Worm (Caenorhabditis elegans) whole organism, late embryonic: ENCODE results near the gene K03H1.9.
A peak's percentile ranks its signal among the peaks of the same experiment; 100 is the strongest.

Experiments
- F13H6.1 ChIP-seq: sonication (generic microtip); optimal IDR thresholded peaks from 2 replicates; lab custom pipeline; 2016; ENCODE audit warnings: missing genetic modification characterization, missing compliant biosample characterization
- K02D7.2 ChIP-seq: sonication (generic microtip); optimal IDR thresholded peaks from 2 replicates; lab custom pipeline; 2017; ENCODE audit warnings: mild to moderate bottlenecking, missing genetic modification characterization, missing compliant biosample characterization
- K09A11.1 ChIP-seq: sonication (generic microtip); optimal IDR thresholded peaks from 2 replicates; lab custom pipeline; 2017; ENCODE audit warnings: antibody characterized with exemption, mild to moderate bottlenecking, missing genetic modification characterization, missing compliant biosample characterization; ENCODE audit not compliant: insufficient read depth
- T23F11.4 ChIP-seq: fragments of 200-800 bp; sonication (Bioruptor generic); optimal IDR thresholded peaks from 2 replicates; lab custom pipeline; 2018; ENCODE audit warnings: mild to moderate bottlenecking, missing genetic modification characterization, missing compliant biosample characterization
- ama-1 ChIP-seq: fragments of 150-350 bp; optimal IDR thresholded peaks from 2 replicates; lab custom pipeline; 2014
- ceh-14 ChIP-seq: sonication (generic microtip); optimal IDR thresholded peaks from 2 replicates; lab custom pipeline; 2016; ENCODE audit warnings: missing genotype, missing genetic modification characterization, missing compliant biosample characterization
- ceh-19 ChIP-seq: fragments of 200-800 bp; sonication (Bioruptor generic); optimal IDR thresholded peaks from 2 replicates; lab custom pipeline; 2018; ENCODE audit warnings: mild to moderate bottlenecking, missing genetic modification characterization, missing compliant biosample characterization
- ceh-22 ChIP-seq: sonication (generic microtip); optimal IDR thresholded peaks from 2 replicates; lab custom pipeline; 2017; ENCODE audit warnings: missing biosample characterization, missing genetic modification characterization
- ceh-24 ChIP-seq: sonication (generic microtip); optimal IDR thresholded peaks from 2 replicates; lab custom pipeline; 2016; ENCODE audit warnings: mild to moderate bottlenecking, missing genetic modification characterization, missing compliant biosample characterization
- ceh-30 ChIP-seq: fragments of 150-350 bp; optimal IDR thresholded peaks from 2 replicates; lab custom pipeline; 2014; ENCODE audit warnings: missing biosample characterization, missing genetic modification characterization
- ceh-31 ChIP-seq: sonication (generic microtip); optimal IDR thresholded peaks from 2 replicates; lab custom pipeline; 2016; ENCODE audit warnings: missing genetic modification characterization, missing compliant biosample characterization
- ceh-34 ChIP-seq: sonication (generic microtip); optimal IDR thresholded peaks from 2 replicates; lab custom pipeline; 2016; ENCODE audit warnings: mild to moderate bottlenecking, missing genetic modification characterization, missing compliant biosample characterization
- ceh-48 ChIP-seq: sonication (generic microtip); optimal IDR thresholded peaks from 2 replicates; lab custom pipeline; 2016; ENCODE audit warnings: missing genetic modification characterization, inconsistent platforms, missing compliant biosample characterization
- che-1 ChIP-seq: sonication (generic microtip); optimal IDR thresholded peaks from 2 replicates; lab custom pipeline; 2016; ENCODE audit warnings: mild to moderate bottlenecking, missing genetic modification characterization, missing compliant biosample characterization
- dmd-4 ChIP-seq: sonication (generic microtip); optimal IDR thresholded peaks from 2 replicates; lab custom pipeline; 2016; ENCODE audit warnings: borderline replicate concordance, missing genetic modification characterization, missing compliant biosample characterization
- elt-2 ChIP-seq: sonication (generic microtip); optimal IDR thresholded peaks from 2 replicates; lab custom pipeline; 2016; ENCODE audit warnings: missing genetic modification reagents, missing genetic modification characterization, missing compliant biosample characterization
- elt-4 ChIP-seq: sonication (generic microtip); optimal IDR thresholded peaks from 2 replicates; lab custom pipeline; 2016; ENCODE audit warnings: missing genetic modification characterization, missing compliant biosample characterization
- ets-4 ChIP-seq: sonication (generic microtip); optimal IDR thresholded peaks from 2 replicates; lab custom pipeline; 2016; ENCODE audit warnings: missing genetic modification characterization, missing compliant biosample characterization
- eyg-1 ChIP-seq: sonication (generic microtip); optimal IDR thresholded peaks from 2 replicates; lab custom pipeline; 2016; ENCODE audit warnings: missing genotype, missing genetic modification characterization, missing compliant biosample characterization
- fax-1 ChIP-seq: sonication (generic microtip); optimal IDR thresholded peaks from 2 replicates; lab custom pipeline; 2016; ENCODE audit warnings: missing genotype, missing genetic modification characterization, missing compliant biosample characterization
- fkh-6 ChIP-seq: sonication (generic microtip); optimal IDR thresholded peaks from 2 replicates; lab custom pipeline; 2016; ENCODE audit warnings: missing genetic modification characterization, missing compliant biosample characterization
- gmeb-2 ChIP-seq: sonication (generic microtip); optimal IDR thresholded peaks from 2 replicates; lab custom pipeline; 2016; ENCODE audit warnings: missing genetic modification characterization, inconsistent platforms, missing compliant biosample characterization
- hlh-13 ChIP-seq: fragments of 200-800 bp; sonication (Bioruptor generic); optimal IDR thresholded peaks from 2 replicates; lab custom pipeline; 2018; ENCODE audit warnings: mild to moderate bottlenecking, missing genetic modification characterization, missing compliant biosample characterization
- hlh-6 ChIP-seq: sonication (generic microtip); optimal IDR thresholded peaks from 2 replicates; lab custom pipeline; 2016; ENCODE audit warnings: missing genotype, missing genetic modification characterization, missing compliant biosample characterization
- hlh-8 ChIP-seq: sonication (generic microtip); optimal IDR thresholded peaks from 2 replicates; lab custom pipeline; 2016; ENCODE audit warnings: missing genotype, missing genetic modification characterization, missing compliant biosample characterization
- lim-6 ChIP-seq: sonication (generic microtip); optimal IDR thresholded peaks from 2 replicates; lab custom pipeline; 2016; ENCODE audit warnings: missing genetic modification characterization, missing compliant biosample characterization
- lin-11 ChIP-seq: fragments of 200-800 bp; sonication (Bioruptor generic); optimal IDR thresholded peaks from 2 replicates; lab custom pipeline; 2018; ENCODE audit warnings: mild to moderate bottlenecking, missing genetic modification characterization, missing compliant biosample characterization
- madf-2 ChIP-seq: sonication (generic microtip); optimal IDR thresholded peaks from 2 replicates; lab custom pipeline; 2017; ENCODE audit warnings: missing genetic modification characterization, missing compliant biosample characterization
- nhr-11 ChIP-seq: fragments of 150-350 bp; optimal IDR thresholded peaks from 2 replicates; lab custom pipeline; 2014; ENCODE audit warnings: missing biosample characterization, missing genetic modification characterization
- npax-4 ChIP-seq: sonication (generic microtip); optimal IDR thresholded peaks from 2 replicates; lab custom pipeline; 2016; ENCODE audit warnings: missing genetic modification characterization, missing compliant biosample characterization
- odd-2 ChIP-seq: sonication (generic microtip); optimal IDR thresholded peaks from 2 replicates; lab custom pipeline; 2017; ENCODE audit warnings: antibody characterized with exemption, mild to moderate bottlenecking, missing genetic modification characterization, missing compliant biosample characterization
- pag-3 ChIP-seq: sonication (generic microtip); optimal IDR thresholded peaks from 2 replicates; lab custom pipeline; 2016; ENCODE audit warnings: missing compliant biosample characterization, missing genetic modification characterization, borderline replicate concordance
- pha-4 ChIP-seq: fragments of 150-350 bp; optimal IDR thresholded peaks from 2 replicates; lab custom pipeline; 2018; ENCODE audit warnings: missing biosample characterization, missing genetic modification reagents, missing genetic modification characterization
- pqm-1 ChIP-seq: sonication (generic microtip); optimal IDR thresholded peaks from 2 replicates; lab custom pipeline; 2016; ENCODE audit warnings: missing genetic modification characterization, missing compliant biosample characterization
- ref-2 ChIP-seq: sonication (generic microtip); optimal IDR thresholded peaks from 2 replicates; lab custom pipeline; 2016; ENCODE audit warnings: missing genetic modification characterization, missing compliant biosample characterization
- tbx-2 ChIP-seq: sonication (generic microtip); optimal IDR thresholded peaks from 2 replicates; lab custom pipeline; 2016; ENCODE audit warnings: missing genetic modification characterization, missing compliant biosample characterization
- unc-86 ChIP-seq: sonication (generic microtip); optimal IDR thresholded peaks from 2 replicates; lab custom pipeline; 2016; ENCODE audit warnings: missing genetic modification characterization, missing compliant biosample characterization
- zip-5 ChIP-seq: sonication (generic microtip); optimal IDR thresholded peaks from 2 replicates; lab custom pipeline; 2016; ENCODE audit warnings: missing genetic modification characterization, missing compliant biosample characterization
- ztf-16 ChIP-seq: sonication (generic microtip); optimal IDR thresholded peaks from 2 replicates; lab custom pipeline; 2017; ENCODE audit warnings: missing genetic modification characterization, missing compliant biosample characterization

The K03H1.9 gene

ce11 chrIII:9946806-9947419 lies 5.6 kb upstream of the K03H1.9 start, which contains the start of gene K03H1.7 (continued):
- TF ChIP-seq zip-5 (tag; lab: Kevin White, UChicago), result no peak
- no peak for TF ChIP-seq elt-4 (tag; lab: Kevin White, UChicago)

ce11 chrIII:9944723-9945122 lies 3.4 kb upstream of the K03H1.9 start, which contains the start of gene gln-2:
Gene gln-2 (minus strand): TSS chrIII:9944823.
- TF ChIP-seq lim-6 (tag; lab: Kevin White, UChicago) (no peak), lin-11 (tag; lab: Kevin White, UChicago) (no peak), ceh-30 (tag; lab: Kevin White, UChicago) (no peak), elt-2 (no peak), fkh-6 (tag; lab: Kevin White, UChicago) (no peak), ceh-19 (GFP tag; lab: Kevin White, UChicago) (no peak), ceh-34 (tag; lab: Kevin White, UChicago) (no peak), ref-2 (tag; lab: Kevin White, UChicago) (no peak), ceh-14 (tag; lab: Kevin White, UChicago) (no peak), ama-1 (lab: Kevin White, UChicago) (no peak), pag-3 (tag; lab: Kevin White, UChicago) (no peak), odd-2 (tag; lab: Kevin White, UChicago) (no peak), F13H6.1 (tag; lab: Kevin White, UChicago) (no peak), madf-2 (tag; lab: Kevin White, UChicago) (no peak), dmd-4 (tag; lab: Kevin White, UChicago) (no peak), ceh-31 (tag; lab: Kevin White, UChicago) (no peak), fax-1 (tag; lab: Kevin White, UChicago) (no peak)

- TF ChIP-seq pha-4 (no peak), pag-3 (tag; lab: Kevin White, UChicago) (no peak), che-1 (tag; lab: Kevin White, UChicago) (no peak), pqm-1 (tag; lab: Kevin White, UChicago) (no peak), tbx-2 (tag; lab: Kevin White, UChicago) (no peak), odd-2 (tag; lab: Kevin White, UChicago) (no peak), ztf-16 (tag; lab: Kevin White, UChicago) (no peak), eyg-1 (tag; lab: Kevin White, UChicago) (no peak), ets-4 (tag; lab: Kevin White, UChicago) (no peak), ceh-22 (no peak), hlh-8 (tag; lab: Kevin White, UChicago) (no peak), gmeb-2 (tag; lab: Kevin White, UChicago) (no peak)
Measured at ce11 chrIII:9932091-9932490, 9.2 kb downstream of the K03H1.9 start, which contains the start of gene dec-7. Gene dec-7 (plus strand): TSS chrIII:9932398.

ce11 chrIII:9930406-9930805 lies 10.9 kb downstream of the K03H1.9 start:
- peak; percentile 86 for TF ChIP-seq elt-2
- peak; percentile 65 for TF ChIP-seq pqm-1 (tag; lab: Kevin White, UChicago)
- no peak for TF ChIP-seq hlh-13 (GFP tag; lab: Kevin White, UChicago)
- TF ChIP-seq unc-86 (tag; lab: Kevin White, UChicago), result no peak

- TF ChIP-seq ref-2 (tag; lab: Kevin White, UChicago), result no peak
- no peak for TF ChIP-seq zip-5 (tag; lab: Kevin White, UChicago)
- no peak for TF ChIP-seq K02D7.2 (tag; lab: Kevin White, UChicago)
- TF ChIP-seq ceh-30 (tag; lab: Kevin White, UChicago), result no peak
- TF ChIP-seq hlh-6, result no peak
- no peak for TF ChIP-seq hlh-8 (tag; lab: Kevin White, UChicago)
- TF ChIP-seq unc-86 (tag; lab: Kevin White, UChicago), result no peak
- TF ChIP-seq ceh-24, result no peak
- TF ChIP-seq ceh-48, result no peak
- TF ChIP-seq K09A11.1 (tag; lab: Kevin White, UChicago), result no peak
- TF ChIP-seq ceh-22, result no peak
- TF ChIP-seq ceh-19 (GFP tag; lab: Kevin White, UChicago), result no peak
- no peak for TF ChIP-seq nhr-11 (tag; lab: Kevin White, UChicago)
- TF ChIP-seq npax-4 (tag; lab: Kevin White, UChicago), result no peak
- no peak for TF ChIP-seq ceh-31 (tag; lab: Kevin White, UChicago)
- TF ChIP-seq T23F11.4 (GFP tag; lab: Kevin White, UChicago), result no peak
- no peak for TF ChIP-seq ets-4 (tag; lab: Kevin White, UChicago)
- TF ChIP-seq gmeb-2 (tag; lab: Kevin White, UChicago), result no peak
- TF ChIP-seq, all 69 proteins: peak for 0
Measured at ce11 chrIII:9929525-9929924, 11.8 kb downstream of the K03H1.9 start.
